Worm (Caenorhabditis elegans) whole organism, L1 larva: ENCODE results near the gene rde-11.

Experiments used
- nhr-20 ChIP-seq: sonication (generic microtip); optimal IDR thresholded peaks from 2 replicates; lab custom pipeline; 2016; ENCODE audit warnings: mild to moderate bottlenecking, missing genetic modification characterization, missing compliant biosample characterization
- unc-62 ChIP-seq: fragments of 150-350 bp; optimal IDR thresholded peaks from 2 replicates; lab custom pipeline; 2014; ENCODE audit warnings: missing biosample characterization, missing genetic modification reagents, missing genetic modification characterization
- ztf-11 ChIP-seq, 2 experiments: sonication (generic microtip); optimal IDR thresholded peaks; 2 replicates each; lab custom pipeline; 2016 to 2017; ENCODE audit warnings: missing genetic modification characterization in 2 of 2, missing biosample characterization in 1 of 2, missing compliant biosample characterization in 1 of 2

DNA sequence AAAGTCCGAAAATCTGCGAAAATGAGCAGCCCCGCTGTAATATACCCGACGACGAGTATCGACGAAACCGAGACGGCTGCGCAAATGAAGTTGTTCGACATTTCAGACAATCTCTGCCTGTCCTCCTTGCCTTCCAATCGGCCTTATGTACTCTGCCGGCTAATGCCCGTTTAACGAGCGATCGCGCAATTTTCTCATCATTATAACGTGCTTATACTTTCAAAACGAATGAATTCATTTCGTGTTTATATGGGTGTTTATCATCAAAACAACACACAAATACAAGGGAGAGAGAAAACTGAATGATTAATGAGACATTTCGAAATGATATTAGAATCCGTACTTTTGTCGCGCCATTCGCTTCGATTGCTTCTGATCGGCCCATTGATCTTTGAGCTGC lies 14.0 kb upstream of the rde-11 start, which contains the start of gene col-132:
- TF ChIP-seq ztf-11 (tag; optimal IDR thresholded peaks at IDR 0.05; lab: Kevin White, UChicago): no peak
- no peak for TF ChIP-seq unc-62 (GFP tag; lab: Kevin White, UChicago)
- TF ChIP-seq nhr-20 (tag; lab: Kevin White, UChicago): no peak
